Worm (Caenorhabditis elegans) whole organism, L4/young adult: Measurements from ENCODE around the gene F35B12.10.

Experiments used
- W03F9.2 ChIP-seq: fragments of 150-350 bp; optimal IDR thresholded peaks from 2 replicates; lab custom pipeline; 2014; ENCODE audit warnings: missing biosample characterization, missing genetic modification characterization
- him-1 ChIP-seq: sonication (generic microtip); optimal IDR thresholded peaks from 2 replicates; lab custom pipeline; 2016; ENCODE audit warnings: missing genotype, missing genetic modification reagents, missing genetic modification characterization, missing compliant biosample characterization

- TF ChIP-seq him-1 (tag; lab: Kevin White, UChicago) = no peak
- TF ChIP-seq W03F9.2 (tag; lab: Kevin White, UChicago) = no peak
Observed at ce11 chrV:11631128-11631527, 2.1 kb upstream of the F35B12.10 start.
